Worm (Caenorhabditis elegans): Measurements from ENCODE around the gene srt-5.

ce11 chrV:3044837-3045236 lies 35.9 kb downstream of the srt-5 start, which contains the start of gene F59D6.1:
- TF ChIP-seq him-1 (tag; optimal IDR thresholded peaks at IDR 0.05) = no peak
- no peak for TF ChIP-seq dao-5 (tag; optimal IDR thresholded peaks at IDR 0.05)
- TF ChIP-seq W03F9.2 (tag; optimal IDR thresholded peaks at IDR 0.05) = no peak
